Worm (Caenorhabditis elegans): ENCODE data around the gene pezo-1.

DNA sequence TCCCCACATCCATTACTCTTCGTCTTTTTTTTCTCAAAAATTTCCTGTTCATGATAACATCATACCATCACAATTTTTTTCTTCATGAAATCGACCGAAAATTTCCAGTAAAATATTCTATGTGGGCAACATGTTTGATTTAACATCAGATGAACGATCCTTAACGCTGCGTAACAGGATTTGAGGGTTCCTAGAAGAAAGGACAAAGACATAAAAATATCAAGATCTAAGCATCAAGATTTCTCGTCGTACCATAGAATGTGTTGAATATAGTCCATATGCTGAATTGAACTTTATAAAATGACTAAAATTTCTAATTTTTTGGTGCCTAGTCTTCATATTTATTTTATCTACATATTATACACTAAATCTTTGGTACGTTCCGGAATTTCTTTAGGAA, 66.2 kb downstream of the pezo-1 start, which contains the start of gene F49C12.3:
- TF ChIP-seq unc-62 (GFP tag; optimal IDR thresholded peaks at IDR 0.05) (no peak), ama-1 (optimal IDR thresholded peaks at IDR 0.05) (no peak), snpc-4 (tag; optimal IDR thresholded peaks at IDR 0.05) (no peak), egl-27 (tag; optimal IDR thresholded peaks at IDR 0.05) (no peak), unc-39 (tag; optimal IDR thresholded peaks at IDR 0.05) (no peak), blmp-1 (tag; optimal IDR thresholded peaks at IDR 0.05; ENCODE audit: insufficient read depth) (no peak), fos-1 (tag; optimal IDR thresholded peaks at IDR 0.05) (no peak), dmd-4 (tag; optimal IDR thresholded peaks at IDR 0.05) (no peak), nhr-12 (tag; optimal IDR thresholded peaks at IDR 0.05) (no peak), nhr-6 (tag; optimal IDR thresholded peaks at IDR 0.05) (no peak), skn-1 (tag; optimal IDR thresholded peaks at IDR 0.05) (no peak)

Measured in whole organism, L2 larva.